Worm (Caenorhabditis elegans): Measurements from ENCODE around the gene dsh-1.

- TF ChIP-seq ceh-13 (GFP tag; optimal IDR thresholded peaks at IDR 0.05) (no peak), scrt-1 (GFP tag; IDR thresholded peaks at IDR 0.05) (no peak), F13C5.2 (tag; optimal IDR thresholded peaks at IDR 0.05) (peak; percentile 5), ceh-36 (tag; optimal IDR thresholded peaks at IDR 0.05) (no peak), hmbx-1 (tag; optimal IDR thresholded peaks at IDR 0.05) (no peak), ama-1 (optimal IDR thresholded peaks at IDR 0.05) (no peak), flt-1 (GFP tag; IDR thresholded peaks at IDR 0.05) (no peak), tra-4 (tag; optimal IDR thresholded peaks at IDR 0.05) (no peak), hmg-4 (GFP tag; optimal IDR thresholded peaks at IDR 0.05) (peak; percentile 53)
Measured at ce11 chrII:5181497-5181896, 43.7 kb downstream of the dsh-1 start.

Measured in whole organism, early embryonic.